Fruit fly (Drosophila melanogaster): ENCODE results near the gene mkg-p.

- TF ChIP-seq Myc (optimal IDR thresholded peaks at IDR 0.05) = no peak
- no peak for TF ChIP-seq psq (optimal IDR thresholded peaks at IDR 0.05)
- TF ChIP-seq Sin3A (optimal IDR thresholded peaks at IDR 0.05) = no peak
- TF ChIP-seq ttk (optimal IDR thresholded peaks at IDR 0.05) = no peak
These were observed 42.9 kb upstream of the mkg-p start for dm6 chr3L:8447795-8448516.

Measured in Kc167 (cell line).